Fruit fly (Drosophila melanogaster) whole organism, embryonic: ENCODE measurements around the gene peng.

Experiments
- Awh ChIP-seq: fragments of 200-800 bp; sonication (Bioruptor generic); IDR thresholded peaks from 2 replicates; pipeline ENCODE4, ENCODE4 v1.3.6; 2022; ENCODE audit warnings: missing biosample characterization, missing genetic modification characterization
- CG12769 ChIP-seq: fragments of 200-800 bp; sonication (Bioruptor generic); optimal IDR thresholded peaks from 2 replicates; lab custom pipeline; 2019; ENCODE audit warnings: missing biosample characterization, mild to moderate bottlenecking, missing genetic modification characterization, moderate library complexity
- CG13287 ChIP-seq: fragments of 200-800 bp; sonication (Bioruptor generic); IDR thresholded peaks from 2 replicates; pipeline ENCODE4 v1.3.6; 2022; ENCODE audit warnings: missing biosample characterization, missing genetic modification characterization; ENCODE audit not compliant: partially characterized antibody
- CG13775 ChIP-seq: fragments of 200-800 bp; sonication (Bioruptor generic); optimal IDR thresholded peaks from 3 replicates; lab custom pipeline; 2017; ENCODE audit warnings: missing biosample characterization, mild to moderate bottlenecking, missing genetic modification characterization
- CG14667 ChIP-seq: fragments of 200-800 bp; sonication (Bioruptor generic); IDR thresholded peaks from 2 replicates; pipeline ENCODE4 v1.3.6; 2022; ENCODE audit warnings: missing biosample characterization, missing genetic modification characterization
- CG15269 ChIP-seq: fragments of 200-800 bp; sonication (Bioruptor generic); optimal IDR thresholded peaks from 2 replicates; lab custom pipeline; 2018; ENCODE audit warnings: missing biosample characterization, mild to moderate bottlenecking, missing genetic modification characterization, moderate library complexity
- CG15514 ChIP-seq: fragments of 200-800 bp; sonication (Bioruptor generic); optimal IDR thresholded peaks from 3 replicates; lab custom pipeline; 2017; ENCODE audit warnings: missing biosample characterization, missing genetic modification characterization, mild to moderate bottlenecking, moderate library complexity, missing genetic modification reagents
- CG1603 ChIP-seq: fragments of 200-800 bp; sonication (Bioruptor generic); optimal IDR thresholded peaks from 2 replicates; lab custom pipeline; 2019; ENCODE audit warnings: missing biosample characterization, mild to moderate bottlenecking, missing genetic modification characterization, moderate library complexity
- CG17361 ChIP-seq: fragments of 200-800 bp; sonication (Bioruptor generic); IDR thresholded peaks from 3 replicates; pipeline ENCODE4 v1.3.6; 2022; ENCODE audit warnings: missing biosample characterization, missing genetic modification characterization
- CG17829 ChIP-seq: fragments of 200-800 bp; optimal IDR thresholded peaks from 2 replicates; lab custom pipeline; 2019; ENCODE audit warnings: missing biosample characterization, mild to moderate bottlenecking, missing genetic modification characterization, moderate library complexity
- CG1832 ChIP-seq: fragments of 200-800 bp; sonication (Bioruptor generic); optimal IDR thresholded peaks from 2 replicates; lab custom pipeline; 2017; ENCODE audit warnings: missing biosample characterization, mild to moderate bottlenecking, missing genetic modification characterization, inconsistent platforms
- CG18764 ChIP-seq: fragments of 200-800 bp; sonication (Bioruptor generic); optimal IDR thresholded peaks from 3 replicates; lab custom pipeline; 2016; ENCODE audit warnings: missing biosample characterization, missing genetic modification characterization
- CG30020 ChIP-seq: fragments of 200-800 bp; optimal IDR thresholded peaks from 2 replicates; lab custom pipeline; 2019; ENCODE audit warnings: missing biosample characterization, mild to moderate bottlenecking, missing genetic modification characterization, moderate library complexity
- CG32767 ChIP-seq: fragments of 200-800 bp; sonication (Bioruptor generic); IDR thresholded peaks from 2 replicates; pipeline ENCODE4 v1.3.6; 2022; ENCODE audit warnings: missing biosample characterization, missing genetic modification characterization
- CG42726 ChIP-seq: fragments of 200-800 bp; sonication (Bioruptor generic); IDR thresholded peaks from 2 replicates; pipeline ENCODE4 v1.3.6; 2022; ENCODE audit warnings: missing biosample characterization, missing genetic modification characterization; ENCODE audit not compliant: partially characterized antibody
- CG5180 ChIP-seq: fragments of 200-800 bp; sonication (Bioruptor generic); optimal IDR thresholded peaks from 3 replicates; lab custom pipeline; 2017; ENCODE audit warnings: missing biosample characterization, missing genetic modification characterization, mild to moderate bottlenecking, moderate library complexity, missing genetic modification reagents
- CG7928 ChIP-seq: fragments of 200-800 bp; sonication (Bioruptor generic); optimal IDR thresholded peaks from 2 replicates; lab custom pipeline; 2017; ENCODE audit warnings: missing biosample characterization, mild to moderate bottlenecking, missing genetic modification characterization
- CG8089 ChIP-seq: fragments of 200-800 bp; sonication (Bioruptor generic); optimal IDR thresholded peaks from 3 replicates; lab custom pipeline; 2016; ENCODE audit warnings: missing biosample characterization, missing genetic modification characterization
- CG9609 ChIP-seq: fragments of 200-800 bp; sonication (Bioruptor generic); optimal IDR thresholded peaks from 3 replicates; lab custom pipeline; 2016; ENCODE audit warnings: missing biosample characterization, missing genetic modification characterization
- Chrac-16 ChIP-seq: fragments of 200-800 bp; sonication (Bioruptor generic); optimal IDR thresholded peaks from 3 replicates; lab custom pipeline; 2016; ENCODE audit warnings: missing biosample characterization, missing genetic modification characterization
- CoRest ChIP-seq: fragments of 200-800 bp; sonication (Bioruptor generic); optimal IDR thresholded peaks from 3 replicates; lab custom pipeline; 2018; ENCODE audit warnings: missing biosample characterization, mild to moderate bottlenecking, missing genetic modification characterization, moderate library complexity
- CrebB ChIP-seq: fragments of 200-800 bp; sonication (Bioruptor generic); optimal IDR thresholded peaks from 3 replicates; lab custom pipeline; 2018; ENCODE audit warnings: missing biosample characterization, mild to moderate bottlenecking, missing genetic modification characterization
- Doc3 ChIP-seq: fragments of 200-800 bp; sonication (Bioruptor generic); IDR thresholded peaks from 3 replicates; pipeline ENCODE4 v1.3.6; 2022; ENCODE audit warnings: missing biosample characterization, missing genetic modification characterization; ENCODE audit not compliant: partially characterized antibody
- Hand ChIP-seq: fragments of 200-800 bp; sonication (Bioruptor generic); optimal IDR thresholded peaks from 2 replicates; lab custom pipeline; 2017; ENCODE audit warnings: mild to moderate bottlenecking, missing biosample characterization, missing genetic modification reagents, missing genetic modification characterization
- HmgZ ChIP-seq: fragments of 200-800 bp; sonication (Bioruptor generic); optimal IDR thresholded peaks from 2 replicates; lab custom pipeline; 2018; ENCODE audit warnings: missing biosample characterization, mild to moderate bottlenecking, missing genetic modification characterization
- Hr39 ChIP-seq: fragments of >200 bp; optimal IDR thresholded peaks from 2 replicates; lab custom pipeline; 2017
- Hr78 ChIP-seq, 2 experiments: fragments of 200-800 bp in 1 of 2; fragments of >200 bp in 1 of 2; sonication (Bioruptor generic) in 1 of 2; optimal IDR thresholded peaks; 2 replicates each; lab custom pipeline; 2017 to 2019; ENCODE audit warnings: missing biosample characterization in 2 of 2, missing genetic modification characterization in 2 of 2, mild to moderate bottlenecking in 1 of 2, moderate library complexity in 1 of 2
- Myb ChIP-seq: fragments of 200-800 bp; sonication (Bioruptor generic); optimal IDR thresholded peaks from 2 replicates; lab custom pipeline; 2016; ENCODE audit warnings: missing biosample characterization, missing genetic modification characterization
- Oli ChIP-seq: fragments of 200-800 bp; sonication (Bioruptor generic); optimal IDR thresholded peaks from 2 replicates; lab custom pipeline; 2018; ENCODE audit warnings: missing biosample characterization, mild to moderate bottlenecking, missing genetic modification characterization, moderate library complexity
- Opbp ChIP-seq: fragments of 200-800 bp; sonication (Bioruptor generic); IDR thresholded peaks from 3 replicates; pipeline ENCODE4 v1.3.6; 2022; ENCODE audit warnings: missing biosample characterization, missing genetic modification characterization; ENCODE audit not compliant: partially characterized antibody
- Ptx1 ChIP-seq: fragments of 200-800 bp; sonication (Bioruptor generic); IDR thresholded peaks from 2 replicates; pipeline ENCODE4 v1.3.6; 2022; ENCODE audit warnings: missing biosample characterization, missing genetic modification characterization
- Usf ChIP-seq: fragments of 200-800 bp; sonication (Bioruptor generic); optimal IDR thresholded peaks from 2 replicates; lab custom pipeline; 2017; ENCODE audit warnings: missing genotype, missing biosample characterization, missing genetic modification characterization
- Xbp1 ChIP-seq: fragments of 200-800 bp; sonication (Bioruptor generic); optimal IDR thresholded peaks from 3 replicates; lab custom pipeline; 2016; ENCODE audit warnings: missing biosample characterization, mild to moderate bottlenecking, missing genetic modification characterization
- az2 ChIP-seq: fragments of 200-800 bp; sonication (Bioruptor generic); optimal IDR thresholded peaks from 3 replicates; lab custom pipeline; 2016; ENCODE audit warnings: missing biosample characterization, missing genetic modification characterization
- ems ChIP-seq: fragments of 200-800 bp; sonication (Bioruptor generic); optimal IDR thresholded peaks from 3 replicates; lab custom pipeline; 2016; ENCODE audit warnings: missing biosample characterization, missing genetic modification characterization
- gro ChIP-seq: fragments of 200-800 bp; sonication (Bioruptor generic); optimal IDR thresholded peaks from 2 replicates; lab custom pipeline; 2016; ENCODE audit warnings: missing biosample characterization, missing genetic modification characterization
- hth ChIP-seq: fragments of >200 bp; optimal IDR thresholded peaks from 2 replicates; lab custom pipeline; 2017; ENCODE audit warnings: inconsistent platforms
- lov ChIP-seq, 2 experiments: fragments of 200-800 bp in 1 of 2; fragments of >200 bp in 1 of 2; sonication (Bioruptor generic) in 1 of 2; IDR thresholded peaks in 1 of 2; optimal IDR thresholded peaks in 1 of 2; 2 replicates in 1 of 2; 3 replicates in 1 of 2; pipeline versions ENCODE4 v1.3.6 to Lab custom; 2017 to 2022; ENCODE audit warnings: missing biosample characterization in 1 of 2, missing genetic modification characterization in 1 of 2
- luna ChIP-seq: fragments of 200-800 bp; sonication (Bioruptor generic); optimal IDR thresholded peaks from 2 replicates; lab custom pipeline; 2016; ENCODE audit warnings: missing biosample characterization, missing genetic modification characterization
- nmo ChIP-seq: fragments of 200-800 bp; sonication (Bioruptor generic); optimal IDR thresholded peaks from 2 replicates; lab custom pipeline; 2018; ENCODE audit warnings: missing biosample characterization, mild to moderate bottlenecking, missing genetic modification characterization, moderate library complexity
- oc ChIP-seq: fragments of 200-800 bp; sonication (Bioruptor generic); optimal IDR thresholded peaks from 2 replicates; lab custom pipeline; 2018; ENCODE audit warnings: missing biosample characterization, mild to moderate bottlenecking, missing genetic modification characterization, moderate library complexity
- peb ChIP-seq: fragments of 200-800 bp; sonication (Bioruptor generic); IDR thresholded peaks from 2 replicates; pipeline ENCODE4 v1.3.6; 2022; ENCODE audit warnings: missing biosample characterization, missing genetic modification characterization
- phol ChIP-seq: fragments of 200-800 bp; sonication (Bioruptor generic); optimal IDR thresholded peaks from 3 replicates; lab custom pipeline; 2018; ENCODE audit warnings: missing biosample characterization, mild to moderate bottlenecking, missing genetic modification characterization, moderate library complexity
- pzg ChIP-seq: fragments of 200-800 bp; sonication (Bioruptor generic); optimal IDR thresholded peaks from 3 replicates; lab custom pipeline; 2018; ENCODE audit warnings: missing biosample characterization, mild to moderate bottlenecking, missing genetic modification characterization, moderate library complexity
- tin ChIP-seq: fragments of 200-800 bp; sonication (Bioruptor generic); optimal IDR thresholded peaks from 3 replicates; lab custom pipeline; 2016; ENCODE audit warnings: missing biosample characterization, missing genetic modification characterization
- twi ChIP-seq: fragments of 200-800 bp; optimal IDR thresholded peaks from 2 replicates; lab custom pipeline; 2019; ENCODE audit warnings: missing biosample characterization, mild to moderate bottlenecking, missing genetic modification characterization, moderate library complexity
- usp ChIP-seq: fragments of >200 bp; optimal IDR thresholded peaks from 2 replicates; lab custom pipeline; 2017; ENCODE audit warnings: missing biosample characterization, missing genetic modification characterization

peng gene

dm6 chrX:21345036-21345500 is 4.6 kb downstream of the peng start, which contains the start of gene dod (continued):
- TF ChIP-seq Oli (tag; lab: Kevin White, UChicago) (peak; percentile 42), CG14667 (no peak), pzg (GFP tag; lab: Kevin White, UChicago) (peak; percentile 99), CG42726 (GFP tag; lab: Robert Waterston, UW) (peak; percentile 83; the same call in 1 of the 2 replicates), CG30020 (tag; lab: Kevin White, UChicago) (peak; percentile 7), Xbp1 (GFP tag; lab: Kevin White, UChicago) (peak; percentile 60), Hr78 (GFP tag; optimal IDR thresholded peaks at IDR 0.05; lab: Kevin White, UChicago) (no peak), CG8089 (peak; percentile 10), CG13287 (GFP tag; lab: Robert Waterston, UW) (peak; percentile 86), luna (GFP tag; lab: Kevin White, UChicago) (no peak), Hr39 (lab: Kevin White, UChicago) (no peak), Opbp (GFP tag; lab: Robert Waterston, UW) (peak; percentile 81), Hand (GFP tag; lab: Kevin White, UChicago) (no peak), peb (GFP tag; lab: Robert Waterston, UW) (no peak), az2 (peak; percentile 53), hth (lab: Kevin White, UChicago) (no peak), Usf (GFP tag; lab: Kevin White, UChicago) (peak; percentile 6), tin (GFP tag; lab: Kevin White, UChicago) (peak; percentile 44), Myb (GFP tag; lab: Kevin White, UChicago) (peak; percentile 57), CG12769 (no peak), Awh (no peak), CG1832 (no peak), CG17361 (GFP tag; lab: Robert Waterston, UW) (peak; percentile 38; the same call in 2 of the 3 replicates), CG1603 (tag; lab: Kevin White, UChicago) (peak; percentile 83), nmo (GFP tag; lab: Kevin White, UChicago) (peak; percentile 68), Chrac-16 (GFP tag; lab: Kevin White, UChicago) (peak; percentile 55), gro (GFP tag; lab: Kevin White, UChicago) (peak; percentile 55), CG15269 (tag; lab: Kevin White, UChicago) (no peak), ems (peak; percentile 44), lov (optimal IDR thresholded peaks at IDR 0.05; lab: Kevin White, UChicago) (no peak), lov (GFP tag; IDR thresholded peaks at IDR 0.05; lab: Robert Waterston, UW) (no peak), CG9609 (GFP tag; lab: Kevin White, UChicago) (peak; percentile 35), CrebB (tag; lab: Kevin White, UChicago) (no peak), CG7928 (peak; percentile 24), oc (no peak), Ptx1 (GFP tag; lab: Robert Waterston, UW) (peak; percentile 61), HmgZ (tag; lab: Kevin White, UChicago) (peak; percentile 62), usp (GFP tag; lab: Kevin White, UChicago) (no peak), CG18764 (GFP tag; lab: Kevin White, UChicago) (no peak), twi (no peak), CoRest (tag; lab: Kevin White, UChicago) (peak; percentile 64), Doc3 (GFP tag; lab: Robert Waterston, UW) (peak; percentile 51; the same call in 2 of the 3 replicates), CG15514 (peak; percentile 88), CG32767 (GFP tag; lab: Robert Waterston, UW) (peak; percentile 56), CG17829 (tag; lab: Kevin White, UChicago) (peak; percentile 52), CG13775 (peak; percentile 42), CG5180 (GFP tag; lab: Kevin White, UChicago) (no peak), phol (peak; percentile 74)
